Fruit fly (Drosophila melanogaster) whole organism, embryonic: ENCODE measurements around the gene CG11158.
A peak's percentile ranks its signal among the peaks of the same experiment; 100 is the strongest.

Experiments used
- Awh ChIP-seq: fragments of 200-800 bp; sonication (Bioruptor generic); IDR thresholded peaks from 2 replicates; pipeline ENCODE4, ENCODE4 v1.3.6; 2022; ENCODE audit warnings: missing biosample characterization, missing genetic modification characterization
- BtbVII ChIP-seq: fragments of 200-800 bp; sonication (Bioruptor generic); optimal IDR thresholded peaks from 3 replicates; lab custom pipeline; 2017; ENCODE audit warnings: missing biosample characterization, mild to moderate bottlenecking, missing genetic modification characterization
- CG10321 ChIP-seq: fragments of 200-800 bp; sonication (Bioruptor generic); IDR thresholded peaks from 2 replicates; pipeline ENCODE4 v1.3.6; 2022; ENCODE audit warnings: missing biosample characterization, missing genetic modification characterization
- CG10431 ChIP-seq: fragments of 200-800 bp; sonication (Bioruptor generic); optimal IDR thresholded peaks from 3 replicates; lab custom pipeline; 2018; ENCODE audit warnings: missing biosample characterization, mild to moderate bottlenecking, missing genetic modification characterization
- CG10979 ChIP-seq: fragments of 200-800 bp; sonication (Bioruptor generic); optimal IDR thresholded peaks from 2 replicates; lab custom pipeline; 2018; ENCODE audit warnings: missing biosample characterization, mild to moderate bottlenecking, missing genetic modification characterization, moderate library complexity
- CG12155 ChIP-seq: fragments of 200-800 bp; sonication (Bioruptor generic); optimal IDR thresholded peaks from 3 replicates; lab custom pipeline; 2016; ENCODE audit warnings: missing biosample characterization, missing genetic modification characterization
- CG14667 ChIP-seq: fragments of 200-800 bp; sonication (Bioruptor generic); IDR thresholded peaks from 2 replicates; pipeline ENCODE4 v1.3.6; 2022; ENCODE audit warnings: missing biosample characterization, missing genetic modification characterization
- CG14965 ChIP-seq: fragments of 200-800 bp; sonication (Bioruptor generic); optimal IDR thresholded peaks from 2 replicates; lab custom pipeline; 2016; ENCODE audit warnings: missing biosample characterization, missing genetic modification characterization, borderline replicate concordance
- CG15479 ChIP-seq: fragments of 200-800 bp; sonication (Bioruptor generic); optimal IDR thresholded peaks from 3 replicates; lab custom pipeline; 2019; ENCODE audit warnings: missing biosample characterization, mild to moderate bottlenecking, missing genetic modification characterization, moderate library complexity
- CG1602 ChIP-seq: fragments of 200-800 bp; sonication (Bioruptor generic); optimal IDR thresholded peaks from 3 replicates; lab custom pipeline; 2016; ENCODE audit warnings: missing biosample characterization, missing genetic modification characterization
- CG16813 ChIP-seq: fragments of 200-800 bp; sonication (Bioruptor generic); IDR thresholded peaks from 3 replicates; pipeline ENCODE4 v1.3.6; 2022; ENCODE audit warnings: missing biosample characterization, missing genetic modification characterization; ENCODE audit not compliant: partially characterized antibody
- CG18619 ChIP-seq: fragments of 200-800 bp; sonication (Bioruptor generic); optimal IDR thresholded peaks from 3 replicates; lab custom pipeline; 2017; ENCODE audit warnings: missing biosample characterization, mild to moderate bottlenecking, missing genetic modification characterization
- CG31224 ChIP-seq: fragments of 200-800 bp; sonication (Bioruptor generic); IDR thresholded peaks from 2 replicates; pipeline ENCODE4 v1.3.6; 2022; ENCODE audit warnings: missing biosample characterization, missing genetic modification characterization
- CG32772 ChIP-seq: fragments of 200-800 bp; sonication (Bioruptor generic); IDR thresholded peaks from 2 replicates; pipeline ENCODE4 v1.3.6; 2022; ENCODE audit warnings: missing biosample characterization, missing genetic modification characterization
- CG33557 ChIP-seq: fragments of 200-800 bp; sonication (Bioruptor generic); optimal IDR thresholded peaks from 2 replicates; lab custom pipeline; 2019; ENCODE audit warnings: missing biosample characterization, mild to moderate bottlenecking, missing genetic modification characterization, moderate library complexity
- CG5180 ChIP-seq: fragments of 200-800 bp; sonication (Bioruptor generic); optimal IDR thresholded peaks from 3 replicates; lab custom pipeline; 2017; ENCODE audit warnings: missing biosample characterization, missing genetic modification characterization, mild to moderate bottlenecking, moderate library complexity, missing genetic modification reagents
- CG6175 ChIP-seq: fragments of 200-800 bp; sonication (Bioruptor generic); IDR thresholded peaks from 3 replicates; pipeline ENCODE4 v1.3.6; 2022; ENCODE audit warnings: missing biosample characterization, missing genetic modification characterization
- CG7839 ChIP-seq: fragments of 200-800 bp; sonication (Bioruptor generic); optimal IDR thresholded peaks from 3 replicates; lab custom pipeline; 2018; ENCODE audit warnings: missing biosample characterization, mild to moderate bottlenecking, missing genetic modification characterization, moderate library complexity
- Doc2 ChIP-seq: fragments of 200-800 bp; sonication (Bioruptor generic); IDR thresholded peaks from 2 replicates; pipeline ENCODE4 v1.3.6; 2022; ENCODE audit warnings: missing biosample characterization, missing genetic modification characterization
- E2f1 ChIP-seq: fragments of 200-800 bp; sonication (Bioruptor generic); IDR thresholded peaks from 2 replicates; pipeline ENCODE4 v1.3.6; 2022; ENCODE audit warnings: missing biosample characterization, missing genetic modification characterization
- Ets97D ChIP-seq: fragments of 200-800 bp; sonication (Bioruptor generic); optimal IDR thresholded peaks from 3 replicates; lab custom pipeline; 2016; ENCODE audit warnings: missing biosample characterization, missing genetic modification characterization
- GATAe ChIP-seq: fragments of 200-800 bp; sonication (Bioruptor generic); conservative IDR thresholded peaks from 2 replicates; pipeline ENCODE4 v1.3.6; 2022; ENCODE audit warnings: missing biosample characterization, missing genetic modification characterization
- Gsc ChIP-seq: fragments of 200-800 bp; sonication (Bioruptor generic); IDR thresholded peaks from 2 replicates; pipeline ENCODE4 v1.3.6; 2022; ENCODE audit warnings: missing biosample characterization, missing genetic modification characterization
- HLHmδ ChIP-seq: fragments of 200-800 bp; sonication (Bioruptor generic); optimal IDR thresholded peaks from 2 replicates; lab custom pipeline; 2018; ENCODE audit warnings: missing biosample characterization, mild to moderate bottlenecking, missing genetic modification characterization, moderate library complexity
- HmgD ChIP-seq: fragments of 200-800 bp; sonication (Bioruptor generic); optimal IDR thresholded peaks from 3 replicates; lab custom pipeline; 2016; ENCODE audit warnings: missing biosample characterization, missing genetic modification characterization
- Jarid2 ChIP-seq: fragments of 200-800 bp; sonication (Bioruptor generic); optimal IDR thresholded peaks from 3 replicates; lab custom pipeline; 2017; ENCODE audit warnings: mild to moderate bottlenecking, missing biosample characterization, missing genetic modification reagents, missing genetic modification characterization
- Med ChIP-seq: fragments of 200-800 bp; sonication (Bioruptor generic); peaks from one replicate; lab custom pipeline; 2016; ENCODE audit warnings: missing biosample characterization, missing genetic modification characterization, mild to moderate bottlenecking, inconsistent platforms, moderate library complexity
- NK7.1 ChIP-seq: fragments of 200-800 bp; sonication (Bioruptor generic); optimal IDR thresholded peaks from 3 replicates; lab custom pipeline; 2016; ENCODE audit warnings: missing biosample characterization, missing genetic modification characterization
- Six4 ChIP-seq: fragments of 200-800 bp; sonication (Bioruptor generic); optimal IDR thresholded peaks from 2 replicates; lab custom pipeline; 2016; ENCODE audit warnings: missing biosample characterization, missing genetic modification characterization
- ara ChIP-seq: fragments of 200-800 bp; sonication (Bioruptor generic); IDR thresholded peaks from 2 replicates; pipeline ENCODE4 v1.3.6; 2022; ENCODE audit warnings: missing biosample characterization, missing genetic modification characterization
- ase ChIP-seq: fragments of 200-800 bp; sonication (Bioruptor generic); IDR thresholded peaks from 3 replicates; pipeline ENCODE4 v1.3.6; 2022; ENCODE audit warnings: missing biosample characterization, missing genetic modification characterization
- bowl ChIP-seq: fragments of 200-800 bp; sonication (Bioruptor generic); IDR thresholded peaks from 2 replicates; pipeline ENCODE4 v1.3.6; 2022; ENCODE audit warnings: missing biosample characterization, missing genetic modification characterization
- croc ChIP-seq: fragments of 200-800 bp; sonication (Bioruptor generic); conservative IDR thresholded peaks from 3 replicates; pipeline ENCODE4 v1.3.6; 2022; ENCODE audit warnings: missing biosample characterization, missing genetic modification characterization
- dati ChIP-seq: fragments of 200-800 bp; sonication (Bioruptor generic); IDR thresholded peaks from 2 replicates; pipeline ENCODE4 v1.3.6; 2022; ENCODE audit warnings: missing biosample characterization, missing genetic modification characterization
- disco-r ChIP-seq: fragments of 200-800 bp; sonication (Bioruptor generic); optimal IDR thresholded peaks from 2 replicates; lab custom pipeline; 2016; ENCODE audit warnings: missing biosample characterization, missing genetic modification characterization
- dmrt11E ChIP-seq: fragments of 200-800 bp; sonication (Bioruptor generic); optimal IDR thresholded peaks from 3 replicates; lab custom pipeline; 2018; ENCODE audit warnings: missing biosample characterization, mild to moderate bottlenecking, missing genetic modification characterization, moderate library complexity
- fd96Cb ChIP-seq: fragments of 200-800 bp; sonication (Bioruptor generic); optimal IDR thresholded peaks from 2 replicates; lab custom pipeline; 2018; ENCODE audit warnings: missing biosample characterization, mild to moderate bottlenecking, missing genetic modification characterization, moderate library complexity
- gsb-n ChIP-seq: fragments of 200-800 bp; sonication (Bioruptor generic); optimal IDR thresholded peaks from 3 replicates; lab custom pipeline; 2018; ENCODE audit warnings: missing biosample characterization, mild to moderate bottlenecking, missing genetic modification characterization
- h ChIP-seq: fragments of >200 bp; optimal IDR thresholded peaks from 2 replicates; lab custom pipeline; 2017
- kni ChIP-seq: fragments of 200-800 bp; sonication (Bioruptor generic); optimal IDR thresholded peaks from 3 replicates; lab custom pipeline; 2017; ENCODE audit warnings: mild to moderate bottlenecking, missing biosample characterization, missing genetic modification reagents, missing genetic modification characterization
- lola ChIP-seq, 3 experiments: fragments of >200 bp in 2 of 3; fragments of 200-800 bp in 1 of 3; sonication (Bioruptor generic) in 1 of 3; optimal IDR thresholded peaks; 2 replicates each; lab custom pipeline; 2017 to 2019; ENCODE audit warnings: missing biosample characterization in 3 of 3, missing genetic modification characterization in 3 of 3, mild to moderate bottlenecking in 1 of 3, moderate library complexity in 1 of 3
- org-1 ChIP-seq: fragments of 200-800 bp; sonication (Bioruptor generic); optimal IDR thresholded peaks from 2 replicates; lab custom pipeline; 2017; ENCODE audit warnings: missing biosample characterization, missing genetic modification characterization
- pb ChIP-seq: fragments of 200-800 bp; sonication (Bioruptor generic); optimal IDR thresholded peaks from 3 replicates; lab custom pipeline; 2016; ENCODE audit warnings: missing biosample characterization, missing genetic modification characterization
- pita ChIP-seq: fragments of 200-800 bp; sonication (Bioruptor generic); optimal IDR thresholded peaks from 2 replicates; lab custom pipeline; 2017; ENCODE audit warnings: missing biosample characterization, mild to moderate bottlenecking, missing genetic modification characterization
- pnt ChIP-seq: fragments of 200-800 bp; sonication (Bioruptor generic); optimal IDR thresholded peaks from 3 replicates; lab custom pipeline; 2016; ENCODE audit warnings: missing biosample characterization, missing genetic modification characterization
- pum ChIP-seq: fragments of 200-800 bp; sonication (Bioruptor generic); optimal IDR thresholded peaks from 2 replicates; lab custom pipeline; 2016; ENCODE audit warnings: missing biosample characterization, missing genetic modification characterization
- ro ChIP-seq: fragments of 200-800 bp; sonication (Bioruptor generic); IDR thresholded peaks from 2 replicates; pipeline ENCODE4 v1.3.6; 2022; ENCODE audit warnings: missing biosample characterization, missing genetic modification characterization
- sens ChIP-seq: fragments of 200-800 bp; sonication (Bioruptor generic); peaks from one replicate; lab custom pipeline; 2016; ENCODE audit warnings: missing biosample characterization, missing genetic modification characterization
- sob ChIP-seq: fragments of 200-800 bp; sonication (Bioruptor generic); IDR thresholded peaks from 2 replicates; pipeline ENCODE4 v1.3.6; 2022; ENCODE audit warnings: missing biosample characterization, missing genetic modification characterization
- ssp ChIP-seq: fragments of 200-800 bp; sonication (Bioruptor generic); IDR thresholded peaks from 2 replicates; pipeline ENCODE4 v1.3.6; 2022; ENCODE audit warnings: missing biosample characterization, missing genetic modification characterization
- stc ChIP-seq: fragments of 200-800 bp; sonication (Bioruptor generic); IDR thresholded peaks from 2 replicates; pipeline ENCODE4 v1.3.6; 2022; ENCODE audit warnings: missing biosample characterization, missing genetic modification characterization
- unc-4 ChIP-seq: fragments of 200-800 bp; sonication (Bioruptor generic); IDR thresholded peaks from 2 replicates; pipeline ENCODE4 v1.3.6; 2022; ENCODE audit warnings: missing biosample characterization, missing genetic modification characterization; ENCODE audit not compliant: partially characterized antibody

Gene CG11158

dm6 chrX:13644696-13645393, 37.9 kb upstream of the CG11158 start (continued):
- TF ChIP-seq sob (GFP tag; lab: Robert Waterston, UW) (no peak), CG6175 (GFP tag; lab: Robert Waterston, UW) (no peak), bowl (no peak), Doc2 (no peak), ase (GFP tag; lab: Robert Waterston, UW) (no peak), E2f1 (no peak), Six4 (GFP tag; lab: Kevin White, UChicago) (no peak), CG10979 (tag; lab: Kevin White, UChicago) (peak; percentile 3), org-1 (GFP tag; lab: Kevin White, UChicago) (no peak), CG31224 (GFP tag; lab: Robert Waterston, UW) (no peak), CG7839 (peak; percentile 40), ara (GFP tag; lab: Robert Waterston, UW) (no peak), Med (GFP tag; lab: Kevin White, UChicago) (no peak), dmrt11E (tag; lab: Kevin White, UChicago) (no peak), CG18619 (GFP tag; lab: Kevin White, UChicago) (no peak), gsb-n (tag; lab: Kevin White, UChicago) (peak; percentile 55), CG12155 (no peak), CG5180 (no peak), BtbVII (GFP tag; lab: Kevin White, UChicago) (peak; percentile 32), NK7.1 (GFP tag; lab: Kevin White, UChicago) (no peak), CG10431 (no peak), pum (GFP tag; lab: Kevin White, UChicago) (no peak), ro (GFP tag; lab: Robert Waterston, UW) (no peak), CG32772 (no peak), CG14965 (no peak), sens (GFP tag; lab: Kevin White, UChicago) (peak; percentile 88), CG15479 (GFP tag; lab: Kevin White, UChicago) (no peak), lola (GFP tag; optimal IDR thresholded peaks at IDR 0.05; lab: Kevin White, UChicago) (peak in 1 of 3 experiments; percentile 2), CG16813 (GFP tag; lab: Robert Waterston, UW) (no peak), Jarid2 (GFP tag; lab: Kevin White, UChicago) (no peak), pnt (GFP tag; lab: Kevin White, UChicago) (no peak), CG10321 (GFP tag; lab: Robert Waterston, UW) (no peak), pita (GFP tag; lab: Kevin White, UChicago) (no peak), disco-r (GFP tag; lab: Kevin White, UChicago) (no peak), pb (GFP tag; lab: Kevin White, UChicago) (no peak), HLHmδ (GFP tag; lab: Kevin White, UChicago) (no peak), Awh (GFP tag; lab: Robert Waterston, UW) (no peak), croc (GFP tag; lab: Robert Waterston, UW) (no peak), CG14667 (GFP tag; lab: Robert Waterston, UW) (no peak), Gsc (no peak), fd96Cb (tag; lab: Kevin White, UChicago) (peak; percentile 40), kni (GFP tag; lab: Kevin White, UChicago) (no peak), ssp (GFP tag; lab: Robert Waterston, UW) (no peak), CG1602 (no peak), unc-4 (GFP tag; lab: Robert Waterston, UW) (no peak), stc (GFP tag; lab: Robert Waterston, UW) (no peak), CG33557 (GFP tag; lab: Kevin White, UChicago) (no peak), h (no peak), Ets97D (no peak), GATAe (GFP tag; lab: Robert Waterston, UW) (no peak), dati (no peak), HmgD (GFP tag; lab: Kevin White, UChicago) (no peak)
